Fruit fly (Drosophila melanogaster) Kc167 (cell line): ENCODE measurements around the gene CG14431.

Experiments used
- Myc ChIP-seq: fragments of >200 bp; optimal IDR thresholded peaks from 2 replicates; lab custom pipeline; 2017; ENCODE audit warnings: missing external identifiers
- Sin3A ChIP-seq: fragments of >200 bp; optimal IDR thresholded peaks from 2 replicates; lab custom pipeline; 2018; ENCODE audit warnings: missing external identifiers
- h ChIP-seq: fragments of >200 bp; optimal IDR thresholded peaks from 3 replicates; lab custom pipeline; 2018; ENCODE audit warnings: missing external identifiers
- insv ChIP-seq: fragments of >200 bp; optimal IDR thresholded peaks from 3 replicates; lab custom pipeline; 2018; ENCODE audit warnings: missing external identifiers
- psq ChIP-seq: fragments of >200 bp; optimal IDR thresholded peaks from 2 replicates; lab custom pipeline; 2017; ENCODE audit warnings: missing external identifiers
- ttk ChIP-seq: sonication (Bioruptor generic); optimal IDR thresholded peaks from 2 replicates; lab custom pipeline; 2017; ENCODE audit warnings: missing external identifiers

DNA sequence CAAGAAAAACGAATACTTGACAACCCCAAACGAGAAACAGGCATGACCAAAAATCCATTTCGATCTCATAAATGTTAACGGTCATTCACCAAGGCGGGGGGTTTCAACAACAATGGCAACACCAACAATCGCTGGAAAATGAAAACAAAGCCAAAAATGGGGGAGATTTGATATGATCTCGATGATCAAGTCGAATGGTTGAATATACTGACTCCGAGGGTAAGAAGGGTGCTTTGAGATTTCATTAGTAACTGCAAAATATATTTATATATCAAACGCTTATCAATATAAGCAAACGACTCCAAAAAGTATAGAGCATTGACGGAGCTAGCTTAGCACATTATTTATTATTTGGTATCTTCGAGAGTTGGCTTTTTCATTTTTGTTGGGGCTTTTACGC is 82.0 kb downstream of the CG14431 start:
- no peak for TF ChIP-seq h
- TF ChIP-seq insv (lab: Kevin White, UChicago): no peak
- no peak for TF ChIP-seq psq (lab: Kevin White, UChicago)
- no peak for TF ChIP-seq Sin3A
- no peak for TF ChIP-seq Myc
- no peak for TF ChIP-seq ttk (lab: Kevin White, UChicago)
